Fruit fly (Drosophila melanogaster) whole organism: ENCODE data around the gene dan.

Source experiments
- Dll ChIP-seq: fragments of >200 bp; optimal IDR thresholded peaks from 2 replicates; lab custom pipeline; 2017
- pan ChIP-seq: fragments of >200 bp; optimal IDR thresholded peaks from 2 replicates; lab custom pipeline; 2017
- psq ChIP-seq: fragments of >200 bp; optimal IDR thresholded peaks from 2 replicates; lab custom pipeline; 2017
- usp ChIP-seq: fragments of >200 bp; optimal IDR thresholded peaks from 2 replicates; lab custom pipeline; 2017; ENCODE audit warnings: missing biosample characterization, missing genetic modification characterization, mixed read lengths

dm6 chr3R:25241507-25242070, 57.4 kb downstream of the dan start, which contains the start of gene CG11854:
- TF ChIP-seq usp (no peak), psq (no peak), pan (lab: Kevin White, UChicago) (no peak), Dll (lab: Kevin White, UChicago) (no peak)
